Fruit fly (Drosophila melanogaster) whole organism, wandering third instar larva: Measurements from ENCODE around the gene CG31265.

Experiments used
- Abd-B ChIP-seq: fragments of >200 bp; optimal IDR thresholded peaks from 2 replicates; lab custom pipeline; 2017; ENCODE audit warnings: missing biosample characterization, missing genetic modification characterization
- CG32264 ChIP-seq: fragments of 200-800 bp; sonication (Bioruptor generic); optimal IDR thresholded peaks from 2 replicates; lab custom pipeline; 2016; ENCODE audit warnings: missing biosample characterization, missing genetic modification characterization
- CG9705 ChIP-seq: fragments of 200-800 bp; sonication (Bioruptor generic); optimal IDR thresholded peaks from 2 replicates; lab custom pipeline; 2018; ENCODE audit warnings: missing biosample characterization, mild to moderate bottlenecking, missing genetic modification characterization
- CrebA ChIP-seq: fragments of 200-800 bp; sonication (Bioruptor generic); optimal IDR thresholded peaks from 2 replicates; lab custom pipeline; 2016; ENCODE audit warnings: missing biosample characterization, mild to moderate bottlenecking, missing genetic modification characterization, borderline replicate concordance
- Dfd ChIP-seq: fragments of >200 bp; optimal IDR thresholded peaks from 2 replicates; lab custom pipeline; 2017; ENCODE audit warnings: missing biosample characterization, missing genetic modification characterization
- Dif ChIP-seq: fragments of 200-275, 200-300 bp; sonication (Bioruptor generic); optimal IDR thresholded peaks from 2 replicates; lab custom pipeline; 2018; ENCODE audit warnings: missing biosample characterization, missing genetic modification characterization; ENCODE audit not compliant: partially characterized antibody
- GATAd ChIP-seq: sonication (Bioruptor generic); optimal IDR thresholded peaks from 2 replicates; lab custom pipeline; 2016; ENCODE audit warnings: missing biosample characterization, missing genetic modification characterization
- HLH106 ChIP-seq: fragments of 200-800 bp; optimal IDR thresholded peaks from 3 replicates; lab custom pipeline; 2019; ENCODE audit warnings: missing biosample characterization, mild to moderate bottlenecking, missing genetic modification characterization, moderate library complexity
- Hnf4 ChIP-seq: fragments of 200-800 bp; sonication (Bioruptor generic); optimal IDR thresholded peaks from 2 replicates; lab custom pipeline; 2016; ENCODE audit warnings: missing biosample characterization, mild to moderate bottlenecking, missing genetic modification characterization
- Hr78 ChIP-seq: fragments of >200 bp; optimal IDR thresholded peaks from 2 replicates; lab custom pipeline; 2017; ENCODE audit warnings: missing biosample characterization, missing genetic modification characterization
- Hr83 ChIP-seq: fragments of 200-300 bp; sonication (Bioruptor generic); optimal IDR thresholded peaks from 2 replicates; lab custom pipeline; 2016; ENCODE audit warnings: missing biosample characterization, mild to moderate bottlenecking, missing genetic modification characterization, moderate library complexity; ENCODE audit not compliant: poor library complexity, severe bottlenecking
- Jra ChIP-seq: sonication (Bioruptor generic); optimal IDR thresholded peaks from 2 replicates; lab custom pipeline; 2016; ENCODE audit warnings: missing biosample characterization, missing genetic modification characterization
- Mio ChIP-seq: sonication (Bioruptor generic); optimal IDR thresholded peaks from 2 replicates; lab custom pipeline; 2016; ENCODE audit warnings: missing biosample characterization, missing genetic modification characterization
- Myc ChIP-seq: fragments of >200 bp; optimal IDR thresholded peaks from 2 replicates; lab custom pipeline; 2017
- N ChIP-seq: fragments of >200 bp; optimal IDR thresholded peaks from 2 replicates; lab custom pipeline; 2018; ENCODE audit warnings: missing biosample characterization, missing external identifiers, missing genetic modification characterization
- OdsH ChIP-seq: fragments of 200-800 bp; sonication (Bioruptor generic); optimal IDR thresholded peaks from 2 replicates; lab custom pipeline; 2016; ENCODE audit warnings: missing biosample characterization, mild to moderate bottlenecking, missing genetic modification characterization
- Rel ChIP-seq, 2 experiments: fragments of 200-800 bp; sonication (Bioruptor generic) in 1 of 2; optimal IDR thresholded peaks; 2 replicates in 1 of 2; 3 replicates in 1 of 2; lab custom pipeline; 2016 to 2019; ENCODE audit warnings: mild to moderate bottlenecking in 2 of 2, missing biosample characterization in 2 of 2, missing genetic modification characterization in 2 of 2, moderate library complexity in 1 of 2
- Sp1 ChIP-seq: fragments of 200-800 bp; sonication (Bioruptor generic); optimal IDR thresholded peaks from 3 replicates; lab custom pipeline; 2019; ENCODE audit warnings: missing biosample characterization, mild to moderate bottlenecking, missing genetic modification characterization, moderate library complexity
- Vsx2 ChIP-seq: fragments of 200-300, 225-300 bp; sonication (Bioruptor generic); optimal IDR thresholded peaks from 2 replicates; lab custom pipeline; 2018; ENCODE audit warnings: missing biosample characterization, missing genetic modification characterization; ENCODE audit not compliant: partially characterized antibody
- br ChIP-seq: fragments of 200-800 bp; sonication (Bioruptor generic); optimal IDR thresholded peaks from 2 replicates; lab custom pipeline; 2016; ENCODE audit warnings: missing biosample characterization, missing genetic modification characterization
- brk ChIP-seq: fragments of 200-800 bp; sonication (Bioruptor generic); optimal IDR thresholded peaks from 2 replicates; lab custom pipeline; 2016; ENCODE audit warnings: missing biosample characterization, mild to moderate bottlenecking, missing genetic modification characterization
- dl ChIP-seq, 2 experiments: fragments of 175-275, 200-275 bp in 1 of 2; fragments of 200-275 bp in 1 of 2; sonication (Bioruptor generic); optimal IDR thresholded peaks; lab custom pipeline; 2018; ENCODE audit warnings: mild to moderate bottlenecking in 2 of 2, missing biosample characterization in 2 of 2, missing genetic modification characterization in 2 of 2, moderate library complexity in 2 of 2; ENCODE audit not compliant: partially characterized antibody in 2 of 2, insufficient read depth in 1 of 2
- dmrt93B ChIP-seq: fragments of 200-800 bp; sonication (Bioruptor generic); optimal IDR thresholded peaks from 2 replicates; lab custom pipeline; 2018; ENCODE audit warnings: missing biosample characterization, mild to moderate bottlenecking, missing genetic modification characterization
- dsf ChIP-seq: sonication (Bioruptor generic); optimal IDR thresholded peaks from 2 replicates; lab custom pipeline; 2016; ENCODE audit warnings: missing biosample characterization, missing genetic modification characterization, borderline replicate concordance
- ey ChIP-seq: fragments of 200-800 bp; sonication (Bioruptor generic); optimal IDR thresholded peaks from 2 replicates; lab custom pipeline; 2016; ENCODE audit warnings: missing biosample characterization, missing genetic modification characterization
- foxo ChIP-seq, 2 experiments: fragments of 200-800 bp; sonication (Bioruptor generic); optimal IDR thresholded peaks; 2 replicates in 1 of 2; 3 replicates in 1 of 2; lab custom pipeline; 2016 to 2017; ENCODE audit warnings: missing biosample characterization in 2 of 2, missing genetic modification characterization in 2 of 2
- fru ChIP-seq: fragments of 200-800 bp; sonication (Bioruptor generic); optimal IDR thresholded peaks from 3 replicates; lab custom pipeline; 2016; ENCODE audit warnings: missing biosample characterization, mild to moderate bottlenecking, missing genetic modification characterization
- h ChIP-seq: fragments of 200-800 bp; sonication (Bioruptor generic); optimal IDR thresholded peaks from 3 replicates; lab custom pipeline; 2016; ENCODE audit warnings: missing biosample characterization, mild to moderate bottlenecking, missing genetic modification characterization
- jim ChIP-seq: fragments of 175-275, 200-325 bp; sonication (Bioruptor generic); optimal IDR thresholded peaks from 2 replicates; lab custom pipeline; 2016; ENCODE audit warnings: missing biosample characterization, mild to moderate bottlenecking, missing genetic modification characterization
- lola ChIP-seq: fragments of >200 bp; optimal IDR thresholded peaks from 2 replicates; lab custom pipeline; 2017; ENCODE audit warnings: missing biosample characterization, missing genetic modification characterization
- pan ChIP-seq: fragments of >200 bp; optimal IDR thresholded peaks from 2 replicates; lab custom pipeline; 2017
- psq ChIP-seq: fragments of 200-800 bp; sonication (Bioruptor generic); optimal IDR thresholded peaks from 3 replicates; lab custom pipeline; 2017; ENCODE audit warnings: missing biosample characterization, mild to moderate bottlenecking, missing genetic modification characterization, moderate library complexity
- rgr ChIP-seq: fragments of 200-800 bp; sonication (Bioruptor generic); optimal IDR thresholded peaks from 3 replicates; lab custom pipeline; 2016; ENCODE audit warnings: missing biosample characterization, mild to moderate bottlenecking, missing genetic modification characterization
- sage ChIP-seq: fragments of 200-800 bp; sonication (Bioruptor generic); optimal IDR thresholded peaks from 2 replicates; lab custom pipeline; 2016; ENCODE audit warnings: missing biosample characterization, mild to moderate bottlenecking, missing genetic modification characterization
- sv ChIP-seq: fragments of 200-800 bp; sonication (Bioruptor generic); optimal IDR thresholded peaks from 3 replicates; lab custom pipeline; 2016; ENCODE audit warnings: missing biosample characterization, missing genetic modification characterization
- tai ChIP-seq: sonication (Bioruptor generic); optimal IDR thresholded peaks from 2 replicates; lab custom pipeline; 2016; ENCODE audit warnings: missing biosample characterization, missing genetic modification characterization
- usp ChIP-seq: fragments of >200 bp; optimal IDR thresholded peaks from 2 replicates; lab custom pipeline; 2017; ENCODE audit warnings: missing biosample characterization, missing genetic modification characterization
- woc ChIP-seq: sonication (Bioruptor generic); optimal IDR thresholded peaks from 2 replicates; lab custom pipeline; 2016; ENCODE audit warnings: missing biosample characterization, mild to moderate bottlenecking, missing genetic modification characterization

Gene CG31265

DNA sequence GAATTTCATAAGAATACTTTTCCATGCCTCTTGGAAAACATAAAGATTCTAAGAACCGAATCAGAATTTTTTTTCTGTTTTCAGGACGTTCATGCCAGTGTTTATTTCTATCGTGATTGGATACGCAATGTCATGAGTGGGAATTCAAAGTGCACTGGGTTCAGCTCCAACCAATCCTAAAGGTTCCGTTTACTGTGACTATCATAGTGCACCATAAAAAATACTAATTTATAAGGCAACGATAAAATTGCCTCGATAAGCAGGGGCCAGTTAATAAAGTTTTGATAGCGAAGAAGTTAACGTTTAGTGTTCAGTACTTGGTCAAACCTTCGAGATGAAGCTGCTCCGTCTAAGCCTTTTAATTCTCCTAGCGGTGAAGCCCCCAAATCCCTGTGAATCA is at the start of gene CG31265:
Gene CG31265 (plus strand): TSS at position 301 of the 400 bp plus-strand sequence.
- TF ChIP-seq Mio (GFP tag; lab: Kevin White, UChicago): no peak
- TF ChIP-seq Rel (GFP tag; optimal IDR thresholded peaks at IDR 0.05; lab: Kevin White, UChicago): no peak
- TF ChIP-seq Rel (tag; optimal IDR thresholded peaks at IDR 0.05; lab: Kevin White, UChicago): no peak
- TF ChIP-seq brk (GFP tag; lab: Kevin White, UChicago): no peak
- TF ChIP-seq dsf (GFP tag; lab: Kevin White, UChicago): no peak

DNA sequence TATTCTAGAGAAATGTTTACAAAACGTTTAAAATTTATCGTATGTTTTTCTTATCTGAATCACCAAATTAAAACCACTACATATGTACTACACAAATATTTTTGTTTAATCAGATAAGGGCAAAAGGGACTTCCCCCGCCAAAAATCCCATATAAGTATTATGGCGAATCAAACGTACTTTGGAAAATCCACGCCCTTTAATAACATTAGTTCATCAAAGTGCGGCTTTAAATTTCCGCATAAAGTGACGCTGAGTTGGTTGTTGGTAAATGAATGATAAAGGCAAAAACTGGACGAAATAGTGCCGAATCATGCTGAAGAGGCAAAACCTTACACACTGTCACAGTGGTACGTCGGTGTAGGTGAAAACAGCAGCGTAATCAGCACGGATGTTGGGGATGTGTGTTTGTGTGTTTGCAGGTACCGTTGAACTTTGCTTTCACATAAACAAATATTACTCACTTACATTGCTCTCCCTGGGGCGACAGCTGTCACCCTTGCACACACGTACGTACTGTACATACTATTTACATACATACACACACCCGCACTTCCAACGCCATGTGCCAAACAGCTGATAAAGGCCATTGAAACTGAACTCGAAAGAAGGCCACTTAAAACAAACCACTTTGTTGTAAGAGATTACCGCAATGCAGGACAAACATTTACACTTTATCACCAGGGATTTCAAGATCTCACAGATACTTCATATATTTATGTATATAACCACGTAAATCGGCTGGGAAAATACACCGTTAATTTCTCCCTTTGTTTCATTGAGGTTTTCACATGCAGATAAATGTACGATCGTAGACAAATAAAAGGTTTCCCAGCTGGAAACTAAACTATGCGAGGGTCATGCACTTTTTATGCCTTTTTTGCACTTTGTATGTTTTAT is 48.8 kb upstream of the CG31265 start:
- TF ChIP-seq Hr83 (GFP tag; lab: Kevin White, UChicago) (peak; percentile 56), brk (GFP tag; lab: Kevin White, UChicago) (no peak), Rel (GFP tag; optimal IDR thresholded peaks at IDR 0.05; lab: Kevin White, UChicago) (peak; percentile 39), Rel (tag; optimal IDR thresholded peaks at IDR 0.05; lab: Kevin White, UChicago) (peak; percentile 97), N (no peak), foxo (GFP tag; optimal IDR thresholded peaks at IDR 0.05; lab: Kevin White, UChicago) (peak in 1 of 2 experiments; percentile 0)

dm6 chr3R:17079859-17080255 is 48.2 kb upstream of the CG31265 start, which contains the start of the genes Keap1 and kuk:
Gene Keap1 (minus strand): TSS chr3R:17079945.
Gene kuk (plus strand): TSS chr3R:17080244.
- no peak for TF ChIP-seq CrebA (GFP tag; lab: Kevin White, UChicago)
- TF ChIP-seq Hr78 (GFP tag; lab: Kevin White, UChicago): no peak
- peak; percentile 94 for TF ChIP-seq Hr83 (GFP tag; lab: Kevin White, UChicago)
- TF ChIP-seq foxo (GFP tag; optimal IDR thresholded peaks at IDR 0.05; lab: Kevin White, UChicago): peak in 1 of 2 experiments; percentile 73
- TF ChIP-seq lola (GFP tag; lab: Kevin White, UChicago): no peak
- TF ChIP-seq pan (lab: Kevin White, UChicago): no peak
- TF ChIP-seq sage: peak; percentile 6
- TF ChIP-seq OdsH (GFP tag; lab: Kevin White, UChicago): peak; percentile 52
- TF ChIP-seq dl (GFP tag; optimal IDR thresholded peaks at IDR 0.05; lab: Kevin White, UChicago; ENCODE audit: insufficient read depth in 1 of 2, partially characterized antibody in 2 of 2): no peak
- TF ChIP-seq woc (GFP tag; lab: Kevin White, UChicago): no peak
- TF ChIP-seq br (GFP tag; lab: Kevin White, UChicago): peak; percentile 71
- peak; percentile 87 for TF ChIP-seq brk (GFP tag; lab: Kevin White, UChicago)
- TF ChIP-seq dsf (GFP tag; lab: Kevin White, UChicago): peak; percentile 76
- no peak for TF ChIP-seq GATAd (GFP tag; lab: Kevin White, UChicago)
- peak; percentile 48 for TF ChIP-seq HLH106 (tag; lab: Kevin White, UChicago)
- no peak for TF ChIP-seq Vsx2 (GFP tag; lab: Kevin White, UChicago)
- no peak for TF ChIP-seq CG9705 (GFP tag; lab: Kevin White, UChicago)
- peak; percentile 61 for TF ChIP-seq ey
- TF ChIP-seq Sp1 (GFP tag; lab: Kevin White, UChicago): peak; percentile 39
- no peak for TF ChIP-seq N
- TF ChIP-seq tai: no peak
- no peak for TF ChIP-seq Rel (GFP tag; optimal IDR thresholded peaks at IDR 0.05; lab: Kevin White, UChicago)
- TF ChIP-seq Rel (tag; optimal IDR thresholded peaks at IDR 0.05; lab: Kevin White, UChicago): peak; percentile 38
- TF ChIP-seq sv (GFP tag; lab: Kevin White, UChicago): peak; percentile 72
- TF ChIP-seq h: peak; percentile 82
- TF ChIP-seq Mio (GFP tag; lab: Kevin White, UChicago): no peak
- TF ChIP-seq usp (GFP tag; lab: Kevin White, UChicago): no peak
- no peak for TF ChIP-seq Dif (GFP tag; lab: Kevin White, UChicago)
- TF ChIP-seq Dfd (GFP tag; lab: Kevin White, UChicago): no peak
- peak; percentile 92 for TF ChIP-seq Hnf4
- TF ChIP-seq jim (GFP tag; lab: Kevin White, UChicago): no peak
- peak; percentile 36 for TF ChIP-seq dmrt93B
- peak; percentile 82 for TF ChIP-seq rgr (GFP tag; lab: Kevin White, UChicago)
- no peak for TF ChIP-seq Abd-B (GFP tag; lab: Kevin White, UChicago)
- peak; percentile 71 for TF ChIP-seq fru (GFP tag; lab: Kevin White, UChicago)
- no peak for TF ChIP-seq CG32264
- TF ChIP-seq psq (GFP tag; lab: Kevin White, UChicago): peak; percentile 45
- peak; percentile 55 for TF ChIP-seq Myc (lab: Kevin White, UChicago)
- peak; percentile 85 for TF ChIP-seq Jra
